Fruit fly (Drosophila melanogaster) whole organism, embryonic: Measurements from ENCODE around the gene VhaM9.7-d.

Source experiments
- CG10654 ChIP-seq: fragments of 200-800 bp; sonication (Bioruptor generic); optimal IDR thresholded peaks from 2 replicates; lab custom pipeline; 2016; ENCODE audit warnings: missing biosample characterization, missing genetic modification characterization
- CG1792 ChIP-seq: fragments of 200-800 bp; sonication (Bioruptor generic); optimal IDR thresholded peaks from 2 replicates; lab custom pipeline; 2016; ENCODE audit warnings: missing biosample characterization, missing genetic modification characterization
- CG2199 ChIP-seq: fragments of 200-800 bp; sonication (Bioruptor generic); IDR thresholded peaks from 3 replicates; pipeline ENCODE4 v1.3.6; 2022; ENCODE audit warnings: missing biosample characterization, missing genetic modification characterization
- CG33213 ChIP-seq: fragments of 200-800 bp; sonication (Bioruptor generic); optimal IDR thresholded peaks from 3 replicates; lab custom pipeline; 2016; ENCODE audit warnings: missing biosample characterization, missing genetic modification characterization
- CG34224 ChIP-seq: fragments of 200-800 bp; sonication (Bioruptor generic); IDR thresholded peaks from 3 replicates; pipeline ENCODE4 v1.3.6; 2022; ENCODE audit warnings: missing biosample characterization, missing genetic modification characterization; ENCODE audit not compliant: partially characterized antibody
- CG3995 ChIP-seq: fragments of 200-800 bp; sonication (Bioruptor generic); optimal IDR thresholded peaks from 3 replicates; lab custom pipeline; 2016; ENCODE audit warnings: missing biosample characterization, missing genetic modification characterization
- CG4282 ChIP-seq: fragments of 200-800 bp; sonication (Bioruptor generic); optimal IDR thresholded peaks from 2 replicates; lab custom pipeline; 2016; ENCODE audit warnings: missing biosample characterization, missing genetic modification characterization
- CG6272 ChIP-seq: fragments of 200-800 bp; sonication (Bioruptor generic); IDR thresholded peaks from 2 replicates; pipeline ENCODE4 v1.3.6; 2022; ENCODE audit warnings: missing biosample characterization, missing genetic modification characterization
- CG6765 ChIP-seq: fragments of 200-800 bp; sonication (Bioruptor generic); optimal IDR thresholded peaks from 3 replicates; lab custom pipeline; 2017; ENCODE audit warnings: missing biosample characterization, mild to moderate bottlenecking, missing genetic modification characterization
- CG6791 ChIP-seq: fragments of 200-800 bp; sonication (Bioruptor generic); IDR thresholded peaks from 3 replicates; pipeline ENCODE4 v1.3.6; 2022; ENCODE audit warnings: missing biosample characterization, missing genetic modification characterization; ENCODE audit not compliant: partially characterized antibody
- CG6854 ChIP-seq: fragments of 200-800 bp; sonication (Bioruptor generic); optimal IDR thresholded peaks from 3 replicates; lab custom pipeline; 2017; ENCODE audit warnings: missing biosample characterization, mild to moderate bottlenecking, missing genetic modification characterization
- CG7372 ChIP-seq: fragments of 200-800 bp; sonication (Bioruptor generic); IDR thresholded peaks from 2 replicates; pipeline ENCODE4 v1.3.6; 2022; ENCODE audit warnings: missing biosample characterization, missing genetic modification characterization
- CG8281 ChIP-seq: fragments of 200-800 bp; sonication (Bioruptor generic); optimal IDR thresholded peaks from 2 replicates; lab custom pipeline; 2018; ENCODE audit warnings: missing biosample characterization, mild to moderate bottlenecking, missing genetic modification characterization, moderate library complexity
- CG8478 ChIP-seq: fragments of >200 bp; optimal IDR thresholded peaks from 2 replicates; lab custom pipeline; 2018
- CG8924 ChIP-seq: fragments of 200-800 bp; optimal IDR thresholded peaks from 3 replicates; lab custom pipeline; 2019; ENCODE audit warnings: missing biosample characterization, mild to moderate bottlenecking, missing genetic modification characterization, moderate library complexity
- CG9932 ChIP-seq: fragments of 200-800 bp; sonication (Bioruptor generic); IDR thresholded peaks from 2 replicates; pipeline ENCODE4 v1.3.6; 2022; ENCODE audit warnings: missing biosample characterization, missing genetic modification characterization
- Dp ChIP-seq: fragments of 200-800 bp; sonication (Bioruptor generic); optimal IDR thresholded peaks from 2 replicates; lab custom pipeline; 2018; ENCODE audit warnings: missing biosample characterization, mild to moderate bottlenecking, missing genetic modification characterization, moderate library complexity
- E2f1 ChIP-seq: fragments of 200-800 bp; sonication (Bioruptor generic); IDR thresholded peaks from 2 replicates; pipeline ENCODE4 v1.3.6; 2022; ENCODE audit warnings: missing biosample characterization, missing genetic modification characterization
- GATAe ChIP-seq: fragments of 200-800 bp; sonication (Bioruptor generic); conservative IDR thresholded peaks from 2 replicates; pipeline ENCODE4 v1.3.6; 2022; ENCODE audit warnings: missing biosample characterization, missing genetic modification characterization
- H15 ChIP-seq: fragments of 200-800 bp; sonication (Bioruptor generic); IDR thresholded peaks from 3 replicates; pipeline ENCODE4 v1.3.6; 2022; ENCODE audit warnings: missing biosample characterization, missing genetic modification characterization
- HLH3B ChIP-seq: fragments of 200-800 bp; sonication (Bioruptor generic); IDR thresholded peaks from 2 replicates; pipeline ENCODE4 v1.3.6; 2022; ENCODE audit warnings: missing biosample characterization, missing genetic modification characterization
- Hr51 ChIP-seq, 2 experiments: fragments of 200-800 bp; sonication (Bioruptor generic); optimal IDR thresholded peaks; 2 replicates in 1 of 2; 3 replicates in 1 of 2; lab custom pipeline; 2016 to 2018; ENCODE audit warnings: missing biosample characterization in 2 of 2, missing genetic modification characterization in 2 of 2, mild to moderate bottlenecking in 1 of 2, moderate library complexity in 1 of 2
- Jarid2 ChIP-seq: fragments of 200-800 bp; sonication (Bioruptor generic); optimal IDR thresholded peaks from 3 replicates; lab custom pipeline; 2017; ENCODE audit warnings: mild to moderate bottlenecking, missing biosample characterization, missing genetic modification reagents, missing genetic modification characterization
- Lhr ChIP-seq: fragments of 200-800 bp; sonication (Bioruptor generic); optimal IDR thresholded peaks from 3 replicates; lab custom pipeline; 2017; ENCODE audit warnings: mild to moderate bottlenecking, missing biosample characterization, missing genetic modification reagents, missing genetic modification characterization
- Med ChIP-seq: fragments of 200-800 bp; sonication (Bioruptor generic); peaks from one replicate; lab custom pipeline; 2016; ENCODE audit warnings: missing biosample characterization, missing genetic modification characterization, mild to moderate bottlenecking, inconsistent platforms, moderate library complexity
- Meics ChIP-seq: fragments of 200-800 bp; sonication (Bioruptor generic); optimal IDR thresholded peaks from 2 replicates; lab custom pipeline; 2017; ENCODE audit warnings: missing biosample characterization, mild to moderate bottlenecking, missing genetic modification characterization
- Nf-YB ChIP-seq: fragments of 200-800 bp; sonication (Bioruptor generic); optimal IDR thresholded peaks from 3 replicates; lab custom pipeline; 2019; ENCODE audit warnings: missing biosample characterization, mild to moderate bottlenecking, missing genetic modification characterization, moderate library complexity
- Nf-YC ChIP-seq: fragments of 200-800 bp; optimal IDR thresholded peaks from 3 replicates; lab custom pipeline; 2019; ENCODE audit warnings: missing biosample characterization, mild to moderate bottlenecking, missing genetic modification characterization, moderate library complexity
- Sin3A ChIP-seq: fragments of >200 bp; optimal IDR thresholded peaks from 2 replicates; lab custom pipeline; 2018
- YL-1 ChIP-seq: fragments of 200-800 bp; sonication (Bioruptor generic); optimal IDR thresholded peaks from 3 replicates; lab custom pipeline; 2017; ENCODE audit warnings: missing biosample characterization, mild to moderate bottlenecking, missing genetic modification characterization
- ac ChIP-seq: fragments of 200-800 bp; sonication (Bioruptor generic); optimal IDR thresholded peaks from 3 replicates; lab custom pipeline; 2017; ENCODE audit warnings: missing biosample characterization, mild to moderate bottlenecking, missing genetic modification characterization
- ase ChIP-seq: fragments of 200-800 bp; sonication (Bioruptor generic); IDR thresholded peaks from 3 replicates; pipeline ENCODE4 v1.3.6; 2022; ENCODE audit warnings: missing biosample characterization, missing genetic modification characterization
- az2 ChIP-seq: fragments of 200-800 bp; sonication (Bioruptor generic); optimal IDR thresholded peaks from 3 replicates; lab custom pipeline; 2016; ENCODE audit warnings: missing biosample characterization, missing genetic modification characterization
- bab2 ChIP-seq: fragments of 200-800 bp; sonication (Bioruptor generic); optimal IDR thresholded peaks from 2 replicates; lab custom pipeline; 2016; ENCODE audit warnings: missing biosample characterization, missing genetic modification characterization
- danr ChIP-seq: fragments of 200-800 bp; sonication (Bioruptor generic); IDR thresholded peaks from 2 replicates; pipeline ENCODE4 v1.3.6; 2022; ENCODE audit warnings: missing biosample characterization, missing genetic modification characterization
- disco-r ChIP-seq: fragments of 200-800 bp; sonication (Bioruptor generic); optimal IDR thresholded peaks from 2 replicates; lab custom pipeline; 2016; ENCODE audit warnings: missing biosample characterization, missing genetic modification characterization
- en ChIP-seq: fragments of 200-800 bp; sonication (Bioruptor generic); optimal IDR thresholded peaks from 2 replicates; lab custom pipeline; 2016; ENCODE audit warnings: missing biosample characterization, missing genetic modification characterization
- fd102C ChIP-seq: fragments of 200-800 bp; sonication (Bioruptor generic); optimal IDR thresholded peaks from 2 replicates; lab custom pipeline; 2018; ENCODE audit warnings: missing biosample characterization, mild to moderate bottlenecking, missing genetic modification characterization, moderate library complexity
- fd3F ChIP-seq: fragments of 200-800 bp; sonication (Bioruptor generic); optimal IDR thresholded peaks from 2 replicates; lab custom pipeline; 2018; ENCODE audit warnings: missing biosample characterization, mild to moderate bottlenecking, missing genetic modification characterization, moderate library complexity
- gcm ChIP-seq: fragments of 200-800 bp; sonication (Bioruptor generic); optimal IDR thresholded peaks from 2 replicates; lab custom pipeline; 2019; ENCODE audit warnings: missing biosample characterization, mild to moderate bottlenecking, missing genetic modification characterization, moderate library complexity
- grau ChIP-seq: fragments of 200-800 bp; optimal IDR thresholded peaks from 3 replicates; lab custom pipeline; 2019; ENCODE audit warnings: missing biosample characterization, mild to moderate bottlenecking, missing genetic modification characterization, moderate library complexity
- gsb ChIP-seq: fragments of 200-800 bp; sonication (Bioruptor generic); IDR thresholded peaks from 2 replicates; pipeline ENCODE4 v1.3.6; 2022; ENCODE audit warnings: missing biosample characterization, missing genetic modification characterization
- insv ChIP-seq, 2 experiments: fragments of 200-800 bp; sonication (Bioruptor generic); optimal IDR thresholded peaks; 3 replicates each; lab custom pipeline; 2016 to 2018; ENCODE audit warnings: missing biosample characterization in 2 of 2, missing genetic modification characterization in 2 of 2
- jigr1 ChIP-seq: fragments of 200-800 bp; sonication (Bioruptor generic); IDR thresholded peaks from 3 replicates; pipeline ENCODE4 v1.3.6; 2022; ENCODE audit warnings: missing biosample characterization, missing genetic modification characterization
- otp ChIP-seq: fragments of 200-800 bp; sonication (Bioruptor generic); IDR thresholded peaks from 3 replicates; pipeline ENCODE4, ENCODE4 v1.3.6; 2022; ENCODE audit warnings: missing biosample characterization, missing genetic modification characterization
- phol ChIP-seq: fragments of 200-800 bp; sonication (Bioruptor generic); optimal IDR thresholded peaks from 3 replicates; lab custom pipeline; 2018; ENCODE audit warnings: missing biosample characterization, mild to moderate bottlenecking, missing genetic modification characterization, moderate library complexity
- prd ChIP-seq, 3 experiments: fragments of >200 bp in 2 of 3; fragments of 200-800 bp in 1 of 3; sonication (Bioruptor generic) in 1 of 3; optimal IDR thresholded peaks in 2 of 3; IDR thresholded peaks in 1 of 3; 2 replicates in 2 of 3; 3 replicates in 1 of 3; pipeline versions ENCODE4 v1.3.6 to Lab custom; 2017 to 2022; ENCODE audit warnings: missing biosample characterization in 1 of 3, missing genetic modification characterization in 1 of 3
- run ChIP-seq: fragments of 200-800 bp; sonication (Bioruptor generic); optimal IDR thresholded peaks from 3 replicates; lab custom pipeline; 2018; ENCODE audit warnings: missing biosample characterization, mild to moderate bottlenecking, missing genetic modification characterization
- stc ChIP-seq: fragments of 200-800 bp; sonication (Bioruptor generic); IDR thresholded peaks from 2 replicates; pipeline ENCODE4 v1.3.6; 2022; ENCODE audit warnings: missing biosample characterization, missing genetic modification characterization
- trh ChIP-seq: fragments of 200-800 bp; sonication (Bioruptor generic); optimal IDR thresholded peaks from 2 replicates; lab custom pipeline; 2016; ENCODE audit warnings: missing biosample characterization, missing genetic modification characterization

The VhaM9.7-d gene

DNA sequence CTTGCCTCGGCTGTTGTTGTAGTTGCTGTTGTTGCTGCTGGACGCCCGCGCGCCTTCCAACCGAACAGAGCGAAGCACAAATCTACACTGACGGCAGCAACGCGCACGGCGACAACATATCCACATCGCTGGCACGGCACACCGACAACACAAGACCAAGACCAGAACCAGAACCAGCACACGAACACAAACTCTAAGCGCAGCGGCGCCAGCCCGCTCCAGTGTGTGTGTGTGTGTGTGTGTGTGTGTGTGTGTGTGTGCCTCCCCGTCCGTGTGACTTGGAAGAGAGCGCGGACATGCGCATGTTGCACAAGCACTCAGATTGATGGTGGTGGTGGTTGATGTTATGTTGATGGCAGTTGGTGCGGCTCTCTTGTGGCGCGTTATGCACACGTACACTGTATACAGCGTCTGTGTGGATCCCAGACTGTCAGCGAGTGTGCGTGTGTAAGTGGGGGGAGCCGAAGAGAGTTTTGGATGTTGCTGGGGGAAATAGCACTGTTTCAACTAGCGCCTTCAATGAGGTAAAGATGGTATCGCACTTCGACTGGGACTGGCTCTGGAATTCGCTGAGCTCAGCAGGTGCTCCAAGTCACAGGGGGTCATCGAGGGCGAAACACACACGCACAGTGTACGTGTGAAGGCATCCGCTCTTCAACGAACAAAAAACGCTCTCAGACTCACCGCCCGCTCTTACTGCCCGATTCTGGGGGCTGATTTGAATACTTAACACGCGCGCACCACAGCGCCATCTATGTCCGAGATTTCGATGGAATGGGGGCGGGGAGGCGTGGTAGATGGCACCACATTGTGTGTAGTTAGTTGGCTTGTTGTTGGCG, 40.6 kb upstream of the VhaM9.7-d start (continued):
- TF ChIP-seq CG34224 (GFP tag; lab: Robert Waterston, UW) (peak; percentile 39; the same call in 1 of the 3 replicates), HLH3B (no peak), phol (tag; lab: Kevin White, UChicago) (no peak), Med (GFP tag; lab: Kevin White, UChicago) (peak; percentile 77), insv (GFP tag; optimal IDR thresholded peaks at IDR 0.05; lab: Kevin White, UChicago) (peak in 1 of 2 experiments; percentile 77), en (no peak), CG1792 (GFP tag; lab: Kevin White, UChicago) (no peak), E2f1 (GFP tag; lab: Robert Waterston, UW) (no peak), YL-1 (no peak), prd (optimal IDR thresholded peaks at IDR 0.05; lab: Kevin White, UChicago) (no peak), prd (GFP tag; IDR thresholded peaks at IDR 0.05; lab: Robert Waterston, UW) (0 out of 3 replicates have a peak, but pooled peaks have one; percentile 9), otp (GFP tag; lab: Robert Waterston, UW) (peak; percentile 10; the same call in 1 of the 3 replicates), H15 (GFP tag; lab: Robert Waterston, UW) (no peak), grau (tag; lab: Kevin White, UChicago) (no peak), CG8478 (lab: Kevin White, UChicago) (peak; percentile 99), Sin3A (no peak), CG33213 (GFP tag; lab: Kevin White, UChicago) (no peak), ase (no peak), Lhr (GFP tag; lab: Kevin White, UChicago) (no peak), Dp (GFP tag; lab: Kevin White, UChicago) (peak; percentile 4), fd102C (GFP tag; lab: Kevin White, UChicago) (no peak), Nf-YB (GFP tag; lab: Kevin White, UChicago) (peak; percentile 76), CG6854 (no peak), CG8281 (tag; lab: Kevin White, UChicago) (no peak), CG4282 (GFP tag; lab: Kevin White, UChicago) (no peak), CG3995 (no peak), Hr51 (GFP tag; optimal IDR thresholded peaks at IDR 0.05; lab: Kevin White, UChicago) (no peak), jigr1 (GFP tag; lab: Robert Waterston, UW) (no peak), danr (GFP tag; lab: Robert Waterston, UW) (no peak), stc (GFP tag; lab: Robert Waterston, UW) (no peak), CG10654 (no peak), CG6272 (no peak), GATAe (GFP tag; lab: Robert Waterston, UW) (no peak), CG2199 (GFP tag; lab: Robert Waterston, UW) (no peak), Nf-YC (tag; lab: Kevin White, UChicago) (peak; percentile 79), ac (GFP tag; lab: Kevin White, UChicago) (no peak), CG8924 (no peak), Meics (no peak), CG6765 (GFP tag; lab: Kevin White, UChicago) (no peak), trh (no peak), gsb (GFP tag; lab: Robert Waterston, UW) (no peak), gcm (GFP tag; lab: Kevin White, UChicago) (no peak), bab2 (GFP tag; lab: Kevin White, UChicago) (no peak), CG7372 (GFP tag; lab: Robert Waterston, UW) (no peak), az2 (GFP tag; lab: Kevin White, UChicago) (no peak), CG6791 (GFP tag; lab: Robert Waterston, UW) (no peak), Jarid2 (peak; percentile 82), disco-r (GFP tag; lab: Kevin White, UChicago) (no peak), run (no peak), CG9932 (GFP tag; lab: Robert Waterston, UW) (no peak), fd3F (GFP tag; lab: Kevin White, UChicago) (no peak)
